Fruit fly (Drosophila melanogaster): ENCODE measurements around the gene CG13373.
"Not testable (repeated sequence)": the region's sequence is repeated elsewhere in the genome, so short reads cannot be mapped to it uniquely, and the experiment has no call there.

The CG13373 gene

DNA sequence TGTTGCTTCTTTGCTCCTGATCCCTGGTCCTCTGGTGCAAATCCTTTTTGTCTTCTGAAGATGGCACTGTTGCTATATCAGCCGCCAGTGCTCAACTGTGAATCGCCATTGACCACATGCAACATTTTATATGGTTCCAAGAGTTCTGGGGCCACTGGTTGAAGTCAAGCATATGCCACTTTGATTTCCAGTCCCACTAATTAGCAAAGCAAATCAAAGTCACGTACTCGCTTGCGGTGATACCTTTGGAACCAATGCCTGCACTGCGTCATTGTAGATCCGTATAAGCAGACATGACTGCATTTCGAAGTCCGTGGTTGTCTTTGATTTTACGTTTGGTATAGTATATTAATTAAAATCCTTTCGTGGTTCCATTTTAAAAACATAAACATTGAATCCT, 7.5 kb upstream of the CG13373 start, which contains the start of gene Cyp4g1:
Gene Cyp4g1, minus strand, starts transcription at position 101 of the 400 bp plus-strand sequence.
- TF ChIP-seq ttk (optimal IDR thresholded peaks at IDR 0.05) (no peak), psq (optimal IDR thresholded peaks at IDR 0.05) (no peak), h (optimal IDR thresholded peaks at IDR 0.05) (no peak), Sin3A (optimal IDR thresholded peaks at IDR 0.05) (no peak), Myc (optimal IDR thresholded peaks at IDR 0.05) (no peak), insv (optimal IDR thresholded peaks at IDR 0.05) (no peak)

- no peak for TF ChIP-seq Sin3A (optimal IDR thresholded peaks at IDR 0.05)
- TF ChIP-seq h (optimal IDR thresholded peaks at IDR 0.05): no peak
Observed at dm6 chrX:470626-471025, 6.2 kb upstream of the CG13373 start, which contains the start of gene CG32816. TSS of gene CG32816 (minus strand) at chrX:470726.

dm6 chrX:478766-479165, 2.0 kb downstream of the CG13373 start, which contains the start of gene CG32817:
TSS of gene CG32817 (plus strand) at chrX:479066.
- no peak for TF ChIP-seq Myc (optimal IDR thresholded peaks at IDR 0.05)
- TF ChIP-seq ttk (optimal IDR thresholded peaks at IDR 0.05): no peak
- TF ChIP-seq insv (optimal IDR thresholded peaks at IDR 0.05): no peak
- no peak for TF ChIP-seq Sin3A (optimal IDR thresholded peaks at IDR 0.05)
- no peak for TF ChIP-seq psq (optimal IDR thresholded peaks at IDR 0.05)

DNA sequence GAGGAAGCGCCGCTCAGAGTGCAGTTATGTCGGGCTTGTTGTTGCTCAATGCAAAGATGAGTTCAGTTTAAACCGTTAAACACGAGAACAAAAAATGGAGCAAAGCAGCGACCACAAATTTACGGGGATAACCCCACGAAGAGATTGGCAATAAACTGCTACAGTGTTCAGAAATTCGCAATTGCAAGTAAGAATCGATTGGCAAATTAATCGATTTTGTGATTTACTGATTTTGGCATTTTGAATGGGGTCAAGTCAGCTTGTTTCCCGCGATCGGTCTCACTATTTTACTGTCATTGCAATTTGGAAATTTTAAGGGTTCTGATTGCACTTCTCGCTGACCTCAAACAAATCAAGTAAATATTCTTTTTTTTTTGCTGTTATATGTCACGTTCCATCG, 4.9 kb downstream of the CG13373 start, which contains the start of gene CG3176:
Gene CG3176, plus strand, starts transcription at position 221 of the 400 bp plus-strand sequence.
- not testable (repeated sequence) for TF ChIP-seq insv, Sin3A, ttk (optimal IDR thresholded peaks at IDR 0.05)

dm6 chrX:487517-487957, 10.8 kb downstream of the CG13373 start, which contains the start of the genes CG18273 and CG3156:
TSS of gene CG18273 (minus strand) at chrX:487581.
TSS of gene CG3156 (plus strand) at chrX:487878.
- TF ChIP-seq Myc (optimal IDR thresholded peaks at IDR 0.05): no peak
- TF ChIP-seq h (optimal IDR thresholded peaks at IDR 0.05): no peak
- no peak for TF ChIP-seq psq (optimal IDR thresholded peaks at IDR 0.05)
- TF ChIP-seq ttk (optimal IDR thresholded peaks at IDR 0.05): no peak
- no peak for TF ChIP-seq Sin3A (optimal IDR thresholded peaks at IDR 0.05)
- no peak for TF ChIP-seq insv (optimal IDR thresholded peaks at IDR 0.05)

DNA sequence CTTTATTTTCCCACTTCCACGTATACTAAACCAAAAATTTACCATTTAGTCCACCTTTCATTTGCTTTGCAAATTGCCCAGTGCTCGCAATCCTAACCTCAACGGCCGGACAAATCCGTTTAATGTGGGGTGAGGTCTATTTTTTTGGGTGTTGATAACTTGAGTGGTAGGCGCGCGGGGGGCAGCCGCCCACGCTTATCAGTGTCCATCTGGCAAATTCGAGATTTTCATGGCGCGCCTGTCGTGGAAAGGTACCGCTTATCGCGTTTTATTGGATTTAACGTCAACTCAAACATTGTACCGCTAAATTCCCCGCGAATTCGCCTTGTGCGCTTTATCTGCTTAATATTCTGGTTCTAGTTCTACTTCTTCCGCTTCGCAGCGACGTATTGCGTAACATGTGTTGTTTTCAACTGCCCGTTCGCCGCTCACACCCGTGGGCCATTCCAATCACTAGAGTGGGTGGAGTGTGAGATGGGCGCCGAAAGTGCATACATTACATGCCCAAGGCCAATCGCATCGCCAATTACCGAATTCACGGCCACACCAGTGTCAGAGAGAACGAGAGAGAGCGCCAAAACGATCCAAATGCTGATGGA, 16.0 kb downstream of the CG13373 start:
- TF ChIP-seq h (optimal IDR thresholded peaks at IDR 0.05) (no peak), Myc (optimal IDR thresholded peaks at IDR 0.05) (no peak), Sin3A (optimal IDR thresholded peaks at IDR 0.05) (no peak)

- TF ChIP-seq ttk (optimal IDR thresholded peaks at IDR 0.05) (no peak), psq (optimal IDR thresholded peaks at IDR 0.05) (no peak), Myc (optimal IDR thresholded peaks at IDR 0.05) (no peak), Sin3A (optimal IDR thresholded peaks at IDR 0.05) (no peak), h (optimal IDR thresholded peaks at IDR 0.05) (no peak), insv (optimal IDR thresholded peaks at IDR 0.05) (no peak)
Observed at dm6 chrX:493445-494190, 16.8 kb downstream of the CG13373 start, which contains the start of gene CG17896. TSS of gene CG17896 (minus strand) at chrX:493495.

dm6 chrX:494191-494554, 17.4 kb downstream of the CG13373 start:
- no peak for TF ChIP-seq h (optimal IDR thresholded peaks at IDR 0.05)
- no peak for TF ChIP-seq psq (optimal IDR thresholded peaks at IDR 0.05)
- no peak for TF ChIP-seq ttk (optimal IDR thresholded peaks at IDR 0.05)
- TF ChIP-seq Myc (optimal IDR thresholded peaks at IDR 0.05): no peak
- TF ChIP-seq insv (optimal IDR thresholded peaks at IDR 0.05): no peak
- no peak for TF ChIP-seq Sin3A (optimal IDR thresholded peaks at IDR 0.05)

DNA sequence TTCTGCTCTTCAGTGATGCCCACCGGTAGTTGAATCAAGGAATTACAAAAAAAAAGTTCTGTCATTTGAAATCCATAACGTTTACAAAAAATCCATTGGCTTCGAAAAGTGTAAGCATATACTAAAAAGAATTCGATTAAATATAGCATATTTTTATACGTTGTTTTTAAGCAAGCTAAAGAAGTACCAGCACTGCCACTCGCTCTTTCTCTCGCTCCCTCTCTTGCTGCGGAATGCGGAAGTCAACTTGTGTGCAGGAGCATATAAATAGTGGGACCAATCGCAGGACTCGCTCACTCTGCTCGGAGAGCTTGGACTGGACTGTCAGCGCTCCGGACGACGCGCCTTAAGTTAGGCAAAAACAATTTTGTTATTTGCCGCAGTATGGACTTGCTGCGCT, 17.8 kb downstream of the CG13373 start, which contains the start of gene CG17778:
Gene CG17778, plus strand, starts transcription at position 8 of the 400 bp plus-strand sequence.
- no peak for TF ChIP-seq ttk (optimal IDR thresholded peaks at IDR 0.05)
- TF ChIP-seq psq (optimal IDR thresholded peaks at IDR 0.05): no peak
- TF ChIP-seq Myc (optimal IDR thresholded peaks at IDR 0.05): no peak
- no peak for TF ChIP-seq h (optimal IDR thresholded peaks at IDR 0.05)
- no peak for TF ChIP-seq insv (optimal IDR thresholded peaks at IDR 0.05)
- no peak for TF ChIP-seq Sin3A (optimal IDR thresholded peaks at IDR 0.05)

- TF ChIP-seq ttk (optimal IDR thresholded peaks at IDR 0.05) (no peak), psq (optimal IDR thresholded peaks at IDR 0.05) (no peak), Myc (optimal IDR thresholded peaks at IDR 0.05) (no peak), insv (optimal IDR thresholded peaks at IDR 0.05) (no peak), Sin3A (optimal IDR thresholded peaks at IDR 0.05) (no peak), h (optimal IDR thresholded peaks at IDR 0.05) (no peak)
Observed at dm6 chrX:496326-496725, 19.5 kb downstream of the CG13373 start, which contains the start of gene svr. TSS of gene svr (plus strand) at chrX:496446.

DNA sequence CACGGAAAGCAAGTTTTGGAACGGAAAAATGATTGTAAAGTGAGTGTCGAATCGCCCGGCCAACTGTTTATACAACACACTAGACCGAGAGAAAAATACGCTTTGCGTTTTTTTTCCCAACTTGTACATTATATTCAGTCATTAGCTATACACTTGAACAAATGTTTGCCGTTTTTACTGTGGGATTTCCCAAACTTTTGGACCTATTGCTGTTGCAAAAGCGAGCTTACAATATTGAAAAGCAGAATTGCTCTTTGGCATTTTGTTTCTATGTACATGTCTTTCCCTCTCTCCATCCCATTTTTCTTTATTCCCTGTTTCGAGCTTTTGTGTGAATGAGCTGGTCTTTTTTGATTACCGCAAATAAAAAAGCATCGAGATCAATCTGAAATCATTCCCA, 20.6 kb downstream of the CG13373 start:
- TF ChIP-seq Myc (optimal IDR thresholded peaks at IDR 0.05) (no peak), Sin3A (optimal IDR thresholded peaks at IDR 0.05) (no peak)

DNA sequence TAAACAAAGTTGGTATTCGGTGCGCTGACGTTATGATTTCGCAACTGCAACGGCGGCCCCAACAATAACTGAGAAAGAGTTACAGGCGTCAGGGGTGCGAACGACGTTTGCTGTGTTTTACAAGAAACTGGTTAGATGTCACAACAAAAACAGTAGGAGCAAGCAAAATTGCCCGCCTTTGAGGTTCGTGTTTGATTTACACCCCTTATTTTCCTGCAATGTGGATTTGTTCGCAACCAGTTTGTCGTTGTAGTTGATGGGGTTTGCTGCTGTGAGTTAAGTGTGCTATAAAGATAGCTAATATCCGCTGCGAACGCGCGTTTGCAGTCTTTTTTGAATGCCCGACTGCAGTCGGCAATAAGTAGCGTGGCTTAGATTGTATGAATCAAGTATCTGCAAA, 21.6 kb downstream of the CG13373 start:
- TF ChIP-seq ttk (optimal IDR thresholded peaks at IDR 0.05) (no peak), Sin3A (optimal IDR thresholded peaks at IDR 0.05) (no peak), h (optimal IDR thresholded peaks at IDR 0.05) (no peak), psq (optimal IDR thresholded peaks at IDR 0.05) (no peak), Myc (optimal IDR thresholded peaks at IDR 0.05) (no peak), insv (optimal IDR thresholded peaks at IDR 0.05) (no peak)
